Worm (Caenorhabditis elegans) whole organism, L1 larva: ENCODE results near the gene chil-24.
"Not testable (repeated sequence)": the region's sequence is repeated elsewhere in the genome, so short reads cannot be mapped to it uniquely, and the experiment has no call there.

Source experiments
- ceh-82 ChIP-seq, 3 experiments: fragments of 150-350 bp in 1 of 3; sonication (generic microtip) in 2 of 3; optimal IDR thresholded peaks; 2 replicates each; lab custom pipeline; 2014 to 2017; ENCODE audit warnings: missing biosample characterization in 3 of 3, missing genetic modification characterization in 3 of 3
- isw-1 ChIP-seq: fragments of 200-800 bp; sonication (Bioruptor generic); IDR thresholded peaks from 2 replicates; pipeline ENCODE4 v1.3.6; 2022; ENCODE audit warnings: missing genetic modification characterization, missing compliant biosample characterization
- lin-39 ChIP-seq: fragments of 150-350 bp; optimal IDR thresholded peaks from 2 replicates; lab custom pipeline; 2014; ENCODE audit warnings: missing biosample characterization, missing genetic modification reagents, missing genetic modification characterization
- nhr-20 ChIP-seq: sonication (generic microtip); optimal IDR thresholded peaks from 2 replicates; lab custom pipeline; 2016; ENCODE audit warnings: mild to moderate bottlenecking, missing genetic modification characterization, missing compliant biosample characterization
- nhr-28 ChIP-seq: fragments of 150-350 bp; optimal IDR thresholded peaks from 2 replicates; lab custom pipeline; 2014; ENCODE audit warnings: missing biosample characterization, missing genetic modification characterization
- nhr-84 ChIP-seq: sonication (generic microtip); optimal IDR thresholded peaks from 2 replicates; lab custom pipeline; 2017; ENCODE audit warnings: missing biosample characterization, missing genetic modification characterization
- nhr-85 ChIP-seq: sonication (generic microtip); peaks from one replicate; lab custom pipeline; 2016; ENCODE audit warnings: missing genetic modification characterization, inconsistent platforms, missing compliant biosample characterization
- sup-37 ChIP-seq: fragments of 200-800 bp; sonication (Bioruptor generic); optimal IDR thresholded peaks from 2 replicates; lab custom pipeline; 2018; ENCODE audit warnings: mild to moderate bottlenecking, missing genetic modification characterization, missing compliant biosample characterization
- unc-98 ChIP-seq: fragments of 200-800 bp; sonication (Bioruptor generic); IDR thresholded peaks from 2 replicates; pipeline ENCODE4 v1.3.6; 2022; ENCODE audit warnings: missing genetic modification characterization, missing compliant biosample characterization

The chil-24 gene

ce11 chrII:3172176-3172575 is 43.2 kb downstream of the chil-24 start, which contains the start of gene Y27F2A.10:
TSS of gene Y27F2A.10 (minus strand) at chrII:3172276.
- TF ChIP-seq lin-39 (tag; lab: Kevin White, UChicago): no peak
- TF ChIP-seq isw-1 (GFP tag; lab: Robert Waterston, UW): no peak
- TF ChIP-seq nhr-20: no peak
- TF ChIP-seq nhr-84 (tag; lab: Kevin White, UChicago): no peak
- no peak for TF ChIP-seq sup-37 (GFP tag; lab: Kevin White, UChicago)
- no peak for TF ChIP-seq nhr-85 (tag; lab: Kevin White, UChicago)

- not testable (repeated sequence) for TF ChIP-seq nhr-28 (tag; lab: Kevin White, UChicago); ceh-82 (tag; optimal IDR thresholded peaks at IDR 0.05; lab: Kevin White, UChicago); unc-98 (GFP tag; lab: Robert Waterston, UW)
Observed at ce11 chrII:3177663-3178062, 48.7 kb downstream of the chil-24 start, which contains the start of gene sri-40. TSS of gene sri-40 (plus strand) at chrII:3177963.
